Worm (Caenorhabditis elegans) whole organism, early embryonic: ENCODE data around the gene M03C11.1.
A peak's percentile ranks its signal among the peaks of the same experiment; 100 is the strongest.

Experiments used
- B0310.2 ChIP-seq: sonication (generic microtip); optimal IDR thresholded peaks from 2 replicates; lab custom pipeline; 2016; ENCODE audit warnings: mild to moderate bottlenecking, missing genetic modification characterization, missing compliant biosample characterization
- F13C5.2 ChIP-seq: sonication (generic microtip); optimal IDR thresholded peaks from 2 replicates; lab custom pipeline; 2017; ENCODE audit warnings: mild to moderate bottlenecking, missing genetic modification characterization, inconsistent platforms, missing compliant biosample characterization
- aly-1 ChIP-seq: sonication (generic microtip); optimal IDR thresholded peaks from 2 replicates; lab custom pipeline; 2016; ENCODE audit warnings: missing genetic modification characterization, missing compliant biosample characterization
- ama-1 ChIP-seq: fragments of 150-350 bp; optimal IDR thresholded peaks from 2 replicates; lab custom pipeline; 2014
- ceh-13 ChIP-seq: fragments of 200-800 bp; sonication (Bioruptor generic); optimal IDR thresholded peaks from 2 replicates; lab custom pipeline; 2018; ENCODE audit warnings: mild to moderate bottlenecking, missing genetic modification characterization, missing compliant biosample characterization
- ceh-36 ChIP-seq: sonication (generic microtip); optimal IDR thresholded peaks from 2 replicates; lab custom pipeline; 2016; ENCODE audit warnings: missing genetic modification characterization, inconsistent platforms, missing compliant biosample characterization
- ets-7 ChIP-seq: sonication (generic microtip); optimal IDR thresholded peaks from 2 replicates; lab custom pipeline; 2016; ENCODE audit warnings: missing genotype, missing genetic modification characterization, missing compliant biosample characterization
- flt-1 ChIP-seq: fragments of 200-800 bp; sonication (Bioruptor generic); IDR thresholded peaks from 2 replicates; pipeline ENCODE4 v1.3.6; 2022; ENCODE audit warnings: missing genetic modification characterization, missing compliant biosample characterization
- hmbx-1 ChIP-seq: sonication (generic microtip); optimal IDR thresholded peaks from 2 replicates; lab custom pipeline; 2016; ENCODE audit warnings: mild to moderate bottlenecking, missing genetic modification characterization, missing compliant biosample characterization
- hmg-4 ChIP-seq: fragments of 200-800 bp; sonication (Bioruptor generic); optimal IDR thresholded peaks from 2 replicates; lab custom pipeline; 2018; ENCODE audit warnings: mild to moderate bottlenecking, missing genetic modification characterization, missing compliant biosample characterization
- hnd-1 ChIP-seq: sonication (generic microtip); optimal IDR thresholded peaks from 2 replicates; lab custom pipeline; 2016; ENCODE audit warnings: missing genetic modification characterization, missing compliant biosample characterization
- pes-1 ChIP-seq: fragments of 200-800 bp; sonication (Bioruptor generic); IDR thresholded peaks from 2 replicates; pipeline ENCODE4 v1.3.6; 2022; ENCODE audit warnings: missing genetic modification reagents, missing genetic modification characterization, missing compliant biosample characterization
- scrt-1 ChIP-seq: fragments of 200-800 bp; sonication (Bioruptor generic); IDR thresholded peaks from 2 replicates; pipeline ENCODE4 v1.3.6; 2022; ENCODE audit warnings: missing genetic modification characterization, missing compliant biosample characterization
- sea-1 ChIP-seq: fragments of 200-800 bp; sonication (Bioruptor generic); conservative IDR thresholded peaks from 2 replicates; pipeline ENCODE4 v1.3.6; 2022; ENCODE audit warnings: missing genetic modification characterization, missing compliant biosample characterization
- tbx-11 ChIP-seq: fragments of 200-800 bp; sonication (Bioruptor generic); IDR thresholded peaks from 2 replicates; pipeline ENCODE4 v1.3.6; 2022; ENCODE audit warnings: missing genetic modification characterization, missing compliant biosample characterization
- tbx-37 ChIP-seq: fragments of 200-800 bp; sonication (Bioruptor generic); conservative IDR thresholded peaks from 2 replicates; pipeline ENCODE4 v1.3.6; 2022; ENCODE audit warnings: missing genetic modification reagents, missing genetic modification characterization, missing compliant biosample characterization
- tra-4 ChIP-seq: sonication (generic microtip); optimal IDR thresholded peaks from 2 replicates; lab custom pipeline; 2017; ENCODE audit warnings: missing genetic modification characterization, missing compliant biosample characterization

The M03C11.1 gene

ce11 chrIII:10421680-10422079, 25.8 kb upstream of the M03C11.1 start:
- TF ChIP-seq aly-1 (tag; lab: Kevin White, UChicago) (no peak), tbx-11 (GFP tag; lab: Robert Waterston, UW) (no peak), pes-1 (no peak), ceh-36 (tag; lab: Kevin White, UChicago) (no peak), hmg-4 (no peak), scrt-1 (GFP tag; lab: Robert Waterston, UW) (no peak), hmbx-1 (tag; lab: Kevin White, UChicago) (no peak), flt-1 (GFP tag; lab: Robert Waterston, UW) (no peak), ets-7 (tag; lab: Kevin White, UChicago) (no peak), tra-4 (tag; lab: Kevin White, UChicago) (no peak), tbx-37 (GFP tag; lab: Robert Waterston, UW) (no peak), ceh-13 (GFP tag; lab: Kevin White, UChicago) (no peak), ama-1 (lab: Kevin White, UChicago) (no peak), hnd-1 (tag; lab: Kevin White, UChicago) (no peak), sea-1 (GFP tag; lab: Robert Waterston, UW) (no peak)

ce11 chrIII:10415822-10416221, 19.9 kb upstream of the M03C11.1 start, which contains the start of gene ymel-1:
ymel-1 (plus strand) TSS chrIII:10416139.
- TF ChIP-seq hmg-4 (peak; percentile 29), aly-1 (tag; lab: Kevin White, UChicago) (no peak), pes-1 (0 out of 2 replicates have a peak, but pooled peaks have one; percentile 14), hnd-1 (tag; lab: Kevin White, UChicago) (no peak)

ce11 chrIII:10407198-10407663, 11.3 kb upstream of the M03C11.1 start, which contains the start of gene hat-1:
hat-1 (minus strand) TSS chrIII:10407248.
- no peak for TF ChIP-seq tra-4 (tag; lab: Kevin White, UChicago)
- TF ChIP-seq F13C5.2 (tag; lab: Kevin White, UChicago) = no peak
- no peak for TF ChIP-seq sea-1 (GFP tag; lab: Robert Waterston, UW)
- no peak for TF ChIP-seq ets-7 (tag; lab: Kevin White, UChicago)
- no peak for TF ChIP-seq scrt-1 (GFP tag; lab: Robert Waterston, UW)
- TF ChIP-seq hnd-1 (tag; lab: Kevin White, UChicago) = no peak
- TF ChIP-seq flt-1 (GFP tag; lab: Robert Waterston, UW) = no peak
- no peak for TF ChIP-seq aly-1 (tag; lab: Kevin White, UChicago)

- no peak for TF ChIP-seq F13C5.2 (tag; lab: Kevin White, UChicago)
- TF ChIP-seq pes-1 = no peak
- TF ChIP-seq B0310.2 = no peak
- no peak for TF ChIP-seq tbx-11 (GFP tag; lab: Robert Waterston, UW)
- TF ChIP-seq tra-4 (tag; lab: Kevin White, UChicago) = no peak
- TF ChIP-seq hmbx-1 (tag; lab: Kevin White, UChicago) = no peak
- TF ChIP-seq ama-1 (lab: Kevin White, UChicago) = no peak
- no peak for TF ChIP-seq tbx-37 (GFP tag; lab: Robert Waterston, UW)
- no peak for TF ChIP-seq ceh-36 (tag; lab: Kevin White, UChicago)
- no peak for TF ChIP-seq scrt-1 (GFP tag; lab: Robert Waterston, UW)
- no peak for TF ChIP-seq aly-1 (tag; lab: Kevin White, UChicago)
- no peak for TF ChIP-seq flt-1 (GFP tag; lab: Robert Waterston, UW)
- TF ChIP-seq hmg-4 = no peak
- no peak for TF ChIP-seq ets-7 (tag; lab: Kevin White, UChicago)
Measured at ce11 chrIII:10404918-10405317, 9.0 kb upstream of the M03C11.1 start, which contains the start of the genes M03C11.3 and chl-1. M03C11.3 (plus strand) TSS chrIII:10405070. chl-1 (minus strand) TSS chrIII:10405240.

- TF ChIP-seq ama-1 (lab: Kevin White, UChicago) = no peak
- TF ChIP-seq B0310.2 = no peak
Measured at ce11 chrIII:10398919-10399318, 3.0 kb upstream of the M03C11.1 start.

ce11 chrIII:10396891-10397502, 1.1 kb upstream of the M03C11.1 start:
- TF ChIP-seq hmbx-1 (tag; lab: Kevin White, UChicago) (no peak), scrt-1 (GFP tag; lab: Robert Waterston, UW) (no peak), hnd-1 (tag; lab: Kevin White, UChicago) (no peak), F13C5.2 (tag; lab: Kevin White, UChicago) (no peak), B0310.2 (no peak), hmg-4 (no peak), ceh-13 (GFP tag; lab: Kevin White, UChicago) (no peak)

- TF ChIP-seq tbx-37 (GFP tag; lab: Robert Waterston, UW) = no peak
- TF ChIP-seq ama-1 (lab: Kevin White, UChicago) = no peak
- no peak for TF ChIP-seq B0310.2
- TF ChIP-seq aly-1 (tag; lab: Kevin White, UChicago) = no peak
- TF ChIP-seq scrt-1 (GFP tag; lab: Robert Waterston, UW) = no peak
- TF ChIP-seq ets-7 (tag; lab: Kevin White, UChicago) = no peak
- no peak for TF ChIP-seq F13C5.2 (tag; lab: Kevin White, UChicago)
- no peak for TF ChIP-seq pes-1
- TF ChIP-seq tbx-11 (GFP tag; lab: Robert Waterston, UW) = no peak
- TF ChIP-seq hmbx-1 (tag; lab: Kevin White, UChicago) = no peak
- TF ChIP-seq sea-1 (GFP tag; lab: Robert Waterston, UW) = no peak
- no peak for TF ChIP-seq hmg-4
- TF ChIP-seq ceh-13 (GFP tag; lab: Kevin White, UChicago) = no peak
- TF ChIP-seq flt-1 (GFP tag; lab: Robert Waterston, UW) = no peak
- no peak for TF ChIP-seq ceh-36 (tag; lab: Kevin White, UChicago)
- no peak for TF ChIP-seq tra-4 (tag; lab: Kevin White, UChicago)
- no peak for TF ChIP-seq hnd-1 (tag; lab: Kevin White, UChicago)
Measured at ce11 chrIII:10391628-10392027, 4.3 kb downstream of the M03C11.1 start, which contains the start of gene M03C11.9. M03C11.9 (minus strand) TSS chrIII:10391728.
